Worm (Caenorhabditis elegans) whole organism, mixed stage, embryonic: Measurements from ENCODE around the gene srh-122.

Source experiments
- blmp-1 ChIP-seq: fragments of 150-350 bp; optimal IDR thresholded peaks from 2 replicates; lab custom pipeline; 2014; ENCODE audit warnings: missing biosample characterization, missing genetic modification characterization
- ceh-83 ChIP-seq: fragments of 200-800 bp; sonication (Bioruptor generic); optimal IDR thresholded peaks from 2 replicates; lab custom pipeline; 2018; ENCODE audit warnings: mild to moderate bottlenecking, missing genetic modification characterization, missing compliant biosample characterization
- drap-1 ChIP-seq: fragments of 200-800 bp; sonication (Bioruptor generic); optimal IDR thresholded peaks from 3 replicates; lab custom pipeline; 2018; ENCODE audit warnings: mild to moderate bottlenecking, missing genetic modification characterization, missing compliant biosample characterization
- elt-3 ChIP-seq: fragments of 150-350 bp; optimal IDR thresholded peaks from 2 replicates; lab custom pipeline; 2014; ENCODE audit warnings: missing biosample characterization, missing genetic modification characterization
- mab-5 ChIP-seq: fragments of 150-350 bp; optimal IDR thresholded peaks from 2 replicates; lab custom pipeline; 2014; ENCODE audit warnings: missing biosample characterization, missing genetic modification characterization
- nhr-237 ChIP-seq: fragments of 150-350 bp; optimal IDR thresholded peaks from 2 replicates; lab custom pipeline; 2014; ENCODE audit warnings: missing biosample characterization, missing genetic modification characterization
- snpc-4 ChIP-seq: fragments of 150-350 bp; optimal IDR thresholded peaks from 2 replicates; lab custom pipeline; 2014; ENCODE audit warnings: missing biosample characterization, missing genetic modification characterization
- unc-39 ChIP-seq: fragments of 150-350 bp; optimal IDR thresholded peaks from 2 replicates; lab custom pipeline; 2014; ENCODE audit warnings: missing biosample characterization, missing genetic modification characterization

DNA sequence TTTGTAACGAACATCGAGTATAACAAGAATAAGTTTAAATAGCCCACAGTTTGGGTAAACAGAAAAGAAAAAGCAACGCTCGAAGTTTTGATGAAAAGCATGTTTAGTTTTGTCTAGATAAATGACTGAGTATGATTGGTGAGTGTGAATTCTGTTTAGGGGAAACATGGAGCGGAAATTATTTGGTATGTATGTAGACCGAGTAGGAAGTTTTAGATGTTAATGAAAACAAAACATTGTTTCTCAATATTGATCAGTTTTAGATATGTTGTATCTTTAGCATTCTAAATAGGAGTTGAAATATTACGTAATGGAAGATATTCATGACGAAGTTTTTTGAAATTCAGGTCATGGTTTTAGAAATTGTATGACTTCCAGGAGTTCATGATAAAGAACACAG, 34.8 kb upstream of the srh-122 start, which contains the start of gene srbc-63:
- TF ChIP-seq nhr-237 (tag; lab: Kevin White, UChicago) (no peak), elt-3 (tag; lab: Kevin White, UChicago) (no peak), snpc-4 (tag; lab: Kevin White, UChicago) (no peak), ceh-83 (GFP tag; lab: Kevin White, UChicago) (no peak), blmp-1 (tag; lab: Kevin White, UChicago) (no peak), unc-39 (tag; lab: Kevin White, UChicago) (no peak), mab-5 (no peak), drap-1 (no peak)
